Worm (Caenorhabditis elegans): ENCODE measurements around the gene D1044.7.

ce11 chrIII:5499942-5500341, 8.6 kb downstream of the D1044.7 start:
- TF ChIP-seq pha-4 (tag; optimal IDR thresholded peaks at IDR 0.05) (no peak), hlh-13 (GFP tag; optimal IDR thresholded peaks at IDR 0.05) (no peak), C38D4.7 (GFP tag; optimal IDR thresholded peaks at IDR 0.05) (no peak), Y22D7AL.16 (tag; optimal IDR thresholded peaks at IDR 0.05) (no peak), lim-6 (tag; optimal IDR thresholded peaks at IDR 0.05) (no peak), hlh-8 (tag; optimal IDR thresholded peaks at IDR 0.05) (no peak), ama-1 (optimal IDR thresholded peaks at IDR 0.05) (no peak)
